Fruit fly (Drosophila melanogaster) whole organism, embryonic: ENCODE measurements around the gene Dredd.

Experiments
- Atf3 ChIP-seq: fragments of 200-800 bp; sonication (Bioruptor generic); optimal IDR thresholded peaks from 3 replicates; lab custom pipeline; 2016; ENCODE audit warnings: missing biosample characterization, missing genetic modification characterization
- CG11456 ChIP-seq: fragments of 200-800 bp; sonication (Bioruptor generic); IDR thresholded peaks from 3 replicates; pipeline ENCODE4 v1.3.6; 2022; ENCODE audit warnings: missing biosample characterization, missing genetic modification characterization
- CG12299 ChIP-seq: fragments of 200-800 bp; sonication (Bioruptor generic); optimal IDR thresholded peaks from 2 replicates; lab custom pipeline; 2018; ENCODE audit warnings: missing biosample characterization, mild to moderate bottlenecking, missing genetic modification characterization
- CG12942 ChIP-seq: fragments of 200-800 bp; sonication (Bioruptor generic); optimal IDR thresholded peaks from 3 replicates; lab custom pipeline; 2016; ENCODE audit warnings: missing biosample characterization, missing genetic modification characterization
- CG13296 ChIP-seq: fragments of 200-800 bp; sonication (Bioruptor generic); optimal IDR thresholded peaks from 3 replicates; lab custom pipeline; 2018; ENCODE audit warnings: missing biosample characterization, mild to moderate bottlenecking, missing genetic modification characterization
- CG15269 ChIP-seq: fragments of 200-800 bp; sonication (Bioruptor generic); optimal IDR thresholded peaks from 2 replicates; lab custom pipeline; 2018; ENCODE audit warnings: missing biosample characterization, mild to moderate bottlenecking, missing genetic modification characterization, moderate library complexity
- CG1603 ChIP-seq: fragments of 200-800 bp; sonication (Bioruptor generic); optimal IDR thresholded peaks from 2 replicates; lab custom pipeline; 2019; ENCODE audit warnings: missing biosample characterization, mild to moderate bottlenecking, missing genetic modification characterization, moderate library complexity
- CG1792 ChIP-seq: fragments of 200-800 bp; sonication (Bioruptor generic); optimal IDR thresholded peaks from 2 replicates; lab custom pipeline; 2016; ENCODE audit warnings: missing biosample characterization, missing genetic modification characterization
- CG18011 ChIP-seq: fragments of 200-800 bp; sonication (Bioruptor generic); optimal IDR thresholded peaks from 2 replicates; lab custom pipeline; 2017; ENCODE audit warnings: missing biosample characterization, missing genetic modification characterization, mild to moderate bottlenecking, moderate library complexity, missing genotype
- CG18599 ChIP-seq: fragments of 200-800 bp; sonication (Bioruptor generic); optimal IDR thresholded peaks from 3 replicates; lab custom pipeline; 2017; ENCODE audit warnings: missing biosample characterization, missing genetic modification characterization, mild to moderate bottlenecking, moderate library complexity, missing genetic modification reagents
- CG31224 ChIP-seq: fragments of 200-800 bp; sonication (Bioruptor generic); IDR thresholded peaks from 2 replicates; pipeline ENCODE4 v1.3.6; 2022; ENCODE audit warnings: missing biosample characterization, missing genetic modification characterization
- CG32767 ChIP-seq: fragments of 200-800 bp; sonication (Bioruptor generic); IDR thresholded peaks from 2 replicates; pipeline ENCODE4 v1.3.6; 2022; ENCODE audit warnings: missing biosample characterization, missing genetic modification characterization
- CG33557 ChIP-seq: fragments of 200-800 bp; sonication (Bioruptor generic); optimal IDR thresholded peaks from 2 replicates; lab custom pipeline; 2019; ENCODE audit warnings: missing biosample characterization, mild to moderate bottlenecking, missing genetic modification characterization, moderate library complexity
- CG4424 ChIP-seq: fragments of 200-800 bp; sonication (Bioruptor generic); optimal IDR thresholded peaks from 3 replicates; lab custom pipeline; 2016; ENCODE audit warnings: missing biosample characterization, missing genetic modification characterization
- CG4820 ChIP-seq: fragments of 200-800 bp; sonication (Bioruptor generic); optimal IDR thresholded peaks from 3 replicates; lab custom pipeline; 2016; ENCODE audit warnings: missing biosample characterization, missing genetic modification characterization
- CG5180 ChIP-seq: fragments of 200-800 bp; sonication (Bioruptor generic); optimal IDR thresholded peaks from 3 replicates; lab custom pipeline; 2017; ENCODE audit warnings: missing biosample characterization, missing genetic modification characterization, mild to moderate bottlenecking, moderate library complexity, missing genetic modification reagents
- CG8765 ChIP-seq: fragments of 200-800 bp; sonication (Bioruptor generic); IDR thresholded peaks from 2 replicates; pipeline ENCODE4 v1.3.6; 2022; ENCODE audit warnings: missing biosample characterization, missing genetic modification characterization
- CG9932 ChIP-seq: fragments of 200-800 bp; sonication (Bioruptor generic); IDR thresholded peaks from 2 replicates; pipeline ENCODE4 v1.3.6; 2022; ENCODE audit warnings: missing biosample characterization, missing genetic modification characterization
- CHES-1-like ChIP-seq: fragments of 200-800 bp; sonication (Bioruptor generic); optimal IDR thresholded peaks from 2 replicates; lab custom pipeline; 2016; ENCODE audit warnings: missing biosample characterization, missing genetic modification characterization
- CkIIα-i1 ChIP-seq: fragments of 200-800 bp; sonication (Bioruptor generic); IDR thresholded peaks from 2 replicates; pipeline ENCODE4 v1.3.6; 2022; ENCODE audit warnings: missing biosample characterization, missing genetic modification characterization
- Dad ChIP-seq: fragments of 200-800 bp; sonication (Bioruptor generic); optimal IDR thresholded peaks from 3 replicates; lab custom pipeline; 2016; ENCODE audit warnings: missing biosample characterization, missing genetic modification characterization
- Dll ChIP-seq: fragments of 200-800 bp; sonication (Bioruptor generic); IDR thresholded peaks from 4 replicates; pipeline ENCODE4 v1.3.6; 2022; ENCODE audit warnings: missing biosample characterization, missing genetic modification characterization; ENCODE audit not compliant: partially characterized antibody
- Doc3 ChIP-seq: fragments of 200-800 bp; sonication (Bioruptor generic); IDR thresholded peaks from 3 replicates; pipeline ENCODE4 v1.3.6; 2022; ENCODE audit warnings: missing biosample characterization, missing genetic modification characterization; ENCODE audit not compliant: partially characterized antibody
- Drgx ChIP-seq: fragments of 200-800 bp; sonication (Bioruptor generic); IDR thresholded peaks from 2 replicates; pipeline ENCODE4 v1.3.6; 2022; ENCODE audit warnings: missing biosample characterization, missing genetic modification characterization
- E2f1 ChIP-seq: fragments of 200-800 bp; sonication (Bioruptor generic); IDR thresholded peaks from 2 replicates; pipeline ENCODE4 v1.3.6; 2022; ENCODE audit warnings: missing biosample characterization, missing genetic modification characterization
- H2.0 ChIP-seq: fragments of 200-800 bp; sonication (Bioruptor generic); IDR thresholded peaks from 2 replicates; pipeline ENCODE4 v1.3.6; 2022; ENCODE audit warnings: missing biosample characterization, missing genetic modification characterization
- Hand ChIP-seq: fragments of 200-800 bp; sonication (Bioruptor generic); optimal IDR thresholded peaks from 2 replicates; lab custom pipeline; 2017; ENCODE audit warnings: mild to moderate bottlenecking, missing biosample characterization, missing genetic modification reagents, missing genetic modification characterization
- MESR4 ChIP-seq: fragments of 200-800 bp; sonication (Bioruptor generic); optimal IDR thresholded peaks from 2 replicates; lab custom pipeline; 2018; ENCODE audit warnings: missing biosample characterization, mild to moderate bottlenecking, missing genetic modification characterization, moderate library complexity
- Myb ChIP-seq: fragments of 200-800 bp; sonication (Bioruptor generic); optimal IDR thresholded peaks from 2 replicates; lab custom pipeline; 2016; ENCODE audit warnings: missing biosample characterization, missing genetic modification characterization
- Opbp ChIP-seq: fragments of 200-800 bp; sonication (Bioruptor generic); IDR thresholded peaks from 3 replicates; pipeline ENCODE4 v1.3.6; 2022; ENCODE audit warnings: missing biosample characterization, missing genetic modification characterization; ENCODE audit not compliant: partially characterized antibody
- Rx ChIP-seq: fragments of 200-800 bp; sonication (Bioruptor generic); IDR thresholded peaks from 2 replicates; pipeline ENCODE4 v1.3.6; 2022; ENCODE audit warnings: missing biosample characterization, missing genetic modification characterization
- Scr ChIP-seq: fragments of 200-800 bp; sonication (Bioruptor generic); IDR thresholded peaks from 2 replicates; pipeline ENCODE4 v1.3.6; 2022; ENCODE audit warnings: missing biosample characterization, missing genetic modification characterization; ENCODE audit not compliant: partially characterized antibody
- Vsx1 ChIP-seq: fragments of 200-800 bp; sonication (Bioruptor generic); optimal IDR thresholded peaks from 2 replicates; lab custom pipeline; 2017; ENCODE audit warnings: missing biosample characterization, mild to moderate bottlenecking, missing genetic modification characterization, missing genetic modification reagents
- Xrp1 ChIP-seq: fragments of 200-800 bp; sonication (Bioruptor generic); IDR thresholded peaks from 2 replicates; pipeline ENCODE4 v1.3.6; 2022; ENCODE audit warnings: missing biosample characterization, missing genetic modification characterization
- cad ChIP-seq: fragments of >200 bp; optimal IDR thresholded peaks from 2 replicates; lab custom pipeline; 2017; ENCODE audit warnings: missing biosample characterization, missing genetic modification characterization
- dm ChIP-seq: fragments of 200-800 bp; sonication (Bioruptor generic); optimal IDR thresholded peaks from 3 replicates; lab custom pipeline; 2016; ENCODE audit warnings: missing biosample characterization, missing genetic modification characterization
- eve ChIP-seq, 2 experiments: fragments of >200 bp; optimal IDR thresholded peaks; 2 replicates each; lab custom pipeline; 2017; ENCODE audit warnings: missing biosample characterization in 2 of 2, missing genetic modification characterization in 2 of 2
- ewg ChIP-seq: fragments of 200-800 bp; sonication (Bioruptor generic); optimal IDR thresholded peaks from 3 replicates; lab custom pipeline; 2017; ENCODE audit warnings: mild to moderate bottlenecking, missing biosample characterization, missing genetic modification reagents, missing genetic modification characterization
- fd64A ChIP-seq: fragments of 200-800 bp; sonication (Bioruptor generic); optimal IDR thresholded peaks from 3 replicates; lab custom pipeline; 2018; ENCODE audit warnings: missing biosample characterization, mild to moderate bottlenecking, missing genetic modification characterization
- h ChIP-seq: fragments of >200 bp; optimal IDR thresholded peaks from 2 replicates; lab custom pipeline; 2017
- inv ChIP-seq: fragments of 200-800 bp; sonication (Bioruptor generic); IDR thresholded peaks from 2 replicates; pipeline ENCODE4 v1.3.6; 2022; ENCODE audit warnings: missing biosample characterization, missing genetic modification characterization; ENCODE audit not compliant: partially characterized antibody
- klu ChIP-seq: fragments of 200-800 bp; sonication (Bioruptor generic); IDR thresholded peaks from 2 replicates; pipeline ENCODE4 v1.3.6; 2022; ENCODE audit warnings: missing biosample characterization, missing genetic modification characterization
- oc ChIP-seq: fragments of 200-800 bp; sonication (Bioruptor generic); optimal IDR thresholded peaks from 2 replicates; lab custom pipeline; 2018; ENCODE audit warnings: missing biosample characterization, mild to moderate bottlenecking, missing genetic modification characterization, moderate library complexity
- peb ChIP-seq: fragments of 200-800 bp; sonication (Bioruptor generic); IDR thresholded peaks from 2 replicates; pipeline ENCODE4 v1.3.6; 2022; ENCODE audit warnings: missing biosample characterization, missing genetic modification characterization
- pho ChIP-seq: fragments of 200-800 bp; sonication (Bioruptor generic); optimal IDR thresholded peaks from 2 replicates; lab custom pipeline; 2016; ENCODE audit warnings: missing biosample characterization, missing genetic modification characterization
- sd ChIP-seq: fragments of 200-800 bp; sonication (Bioruptor generic); optimal IDR thresholded peaks from 3 replicates; lab custom pipeline; 2018; ENCODE audit warnings: missing biosample characterization, mild to moderate bottlenecking, missing genetic modification characterization, moderate library complexity
- sens ChIP-seq: fragments of 200-800 bp; sonication (Bioruptor generic); peaks from one replicate; lab custom pipeline; 2016; ENCODE audit warnings: missing biosample characterization, missing genetic modification characterization
- sim ChIP-seq: fragments of 200-800 bp; sonication (Bioruptor generic); IDR thresholded peaks from 2 replicates; pipeline ENCODE4 v1.3.6; 2022; ENCODE audit warnings: missing biosample characterization, missing genetic modification characterization
- tna ChIP-seq: fragments of 200-800 bp; sonication (Bioruptor generic); IDR thresholded peaks from 2 replicates; pipeline ENCODE4 v1.3.6; 2022; ENCODE audit warnings: missing biosample characterization, missing genetic modification characterization; ENCODE audit not compliant: partially characterized antibody
- vvl ChIP-seq: fragments of 200-800 bp; sonication (Bioruptor generic); IDR thresholded peaks from 2 replicates; pipeline ENCODE4 v1.3.6; 2022; ENCODE audit warnings: missing biosample characterization, missing genetic modification characterization
- wek ChIP-seq: fragments of 200-800 bp; sonication (Bioruptor generic); optimal IDR thresholded peaks from 3 replicates; lab custom pipeline; 2018; ENCODE audit warnings: missing biosample characterization, mild to moderate bottlenecking, missing genetic modification characterization, moderate library complexity

The Dredd gene

DNA sequence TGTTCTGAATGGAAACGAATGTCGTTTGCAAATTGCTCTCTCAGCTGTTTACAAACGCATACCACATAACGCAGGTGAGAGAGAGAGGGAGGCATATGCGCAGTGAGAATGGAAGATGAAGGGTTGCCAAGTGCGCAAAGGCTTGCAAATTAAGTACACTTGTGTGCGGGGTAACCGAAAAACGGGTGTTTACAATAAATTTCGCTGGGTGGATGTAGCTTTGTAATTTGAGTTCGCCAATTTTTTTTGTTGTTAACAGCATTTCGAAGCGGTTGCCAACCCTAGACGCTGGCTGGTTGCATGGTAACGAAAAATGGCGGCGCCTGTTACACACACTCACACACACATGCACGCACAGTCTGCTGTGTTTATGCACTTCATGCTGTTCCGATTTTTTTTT, 19.6 kb upstream of the Dredd start (continued):
- peak; percentile 94 for TF ChIP-seq peb (GFP tag; lab: Robert Waterston, UW)
- peak; percentile 74 for TF ChIP-seq Myb
- peak; percentile 94 for TF ChIP-seq CG4424 (GFP tag; lab: Kevin White, UChicago)
- peak; percentile 88 for TF ChIP-seq Hand (GFP tag; lab: Kevin White, UChicago)
- TF ChIP-seq CG1792 (GFP tag; lab: Kevin White, UChicago), result peak; percentile 87
- peak; percentile 91 for TF ChIP-seq CHES-1-like (GFP tag; lab: Kevin White, UChicago)
- peak; percentile 92 for TF ChIP-seq CG4820 (GFP tag; lab: Kevin White, UChicago)
- TF ChIP-seq H2.0 (GFP tag; lab: Robert Waterston, UW), result peak; percentile 96
- TF ChIP-seq CG33557 (GFP tag; lab: Kevin White, UChicago), result peak; percentile 92
- peak; percentile 97 for TF ChIP-seq Xrp1 (GFP tag; lab: Robert Waterston, UW)
- peak; percentile 96 for TF ChIP-seq CG15269 (tag; lab: Kevin White, UChicago)
- no peak for TF ChIP-seq inv
- no peak for TF ChIP-seq Vsx1 (GFP tag; lab: Kevin White, UChicago)
- peak; percentile 85 for TF ChIP-seq sd (tag; lab: Kevin White, UChicago)
- peak; percentile 92 for TF ChIP-seq CG12299 (tag; lab: Kevin White, UChicago)
- peak; percentile 97 for TF ChIP-seq CG1603 (tag; lab: Kevin White, UChicago)
- 0 out of 2 replicates have a peak, but pooled peaks have one; percentile 17 for TF ChIP-seq tna (GFP tag; lab: Robert Waterston, UW)
- no peak; the same call in 3 of the 4 replicates for TF ChIP-seq Dll (GFP tag; lab: Robert Waterston, UW)
- TF ChIP-seq sens, result peak; percentile 99
- TF ChIP-seq Doc3 (GFP tag; lab: Robert Waterston, UW), result no peak
- no peak for TF ChIP-seq cad (GFP tag; lab: Kevin White, UChicago)
- TF ChIP-seq ewg, result peak; percentile 96
- TF ChIP-seq h (lab: Kevin White, UChicago), result no peak
- peak; percentile 85 for TF ChIP-seq dm (GFP tag; lab: Kevin White, UChicago)
- peak; percentile 97 for TF ChIP-seq CG18599 (GFP tag; lab: Kevin White, UChicago)
- peak; percentile 84 for TF ChIP-seq CkIIα-i1
- TF ChIP-seq CG12942, result peak; percentile 92
- peak; percentile 96 for TF ChIP-seq Rx
- peak; percentile 91 for TF ChIP-seq wek (GFP tag; lab: Kevin White, UChicago)
- peak; percentile 93 for TF ChIP-seq Atf3 (GFP tag; lab: Kevin White, UChicago)
- TF ChIP-seq pho (GFP tag; lab: Kevin White, UChicago), result peak; percentile 88
- TF ChIP-seq eve (GFP tag; optimal IDR thresholded peaks at IDR 0.05; lab: Kevin White, UChicago), result no peak
- peak; percentile 83 for TF ChIP-seq CG8765 (GFP tag; lab: Robert Waterston, UW)
- TF ChIP-seq CG9932, result peak; percentile 95
- no peak for TF ChIP-seq Scr
- peak; percentile 98 for TF ChIP-seq vvl (GFP tag; lab: Robert Waterston, UW)
- peak; percentile 92 for TF ChIP-seq Dad (GFP tag; lab: Kevin White, UChicago)
- peak; percentile 96 for TF ChIP-seq oc (tag; lab: Kevin White, UChicago)
- TF ChIP-seq CG11456 (GFP tag; lab: Robert Waterston, UW), result peak; percentile 97
- TF ChIP-seq Drgx (GFP tag; lab: Robert Waterston, UW), result peak; percentile 98
- TF ChIP-seq klu (GFP tag; lab: Robert Waterston, UW), result peak; percentile 86
- TF ChIP-seq Opbp (GFP tag; lab: Robert Waterston, UW), result no peak
- peak; percentile 89 for TF ChIP-seq CG5180 (GFP tag; lab: Kevin White, UChicago)
- TF ChIP-seq fd64A, result peak; percentile 95
- TF ChIP-seq CG13296, result peak; percentile 95
- TF ChIP-seq sim (GFP tag; lab: Robert Waterston, UW), result peak; percentile 93
- peak; percentile 81 for TF ChIP-seq CG18011 (GFP tag; lab: Kevin White, UChicago)
- peak; percentile 97 for TF ChIP-seq CG32767
- TF ChIP-seq MESR4 (GFP tag; lab: Kevin White, UChicago), result peak; percentile 55
- peak; percentile 90 for TF ChIP-seq CG31224 (GFP tag; lab: Robert Waterston, UW)
- peak; percentile 96 for TF ChIP-seq E2f1 (GFP tag; lab: Robert Waterston, UW)
